Fruit fly (Drosophila melanogaster) whole organism, embryonic: Measurements from ENCODE around the gene polo.
A peak's percentile ranks its signal among the peaks of the same experiment; 100 is the strongest.

Experiments
- Atf6 ChIP-seq: fragments of 200-800 bp; sonication (Bioruptor generic); IDR thresholded peaks from 2 replicates; pipeline ENCODE4 v1.3.6; 2022; ENCODE audit warnings: missing biosample characterization, missing genetic modification characterization
- Bgb ChIP-seq: fragments of 200-800 bp; sonication (Bioruptor generic); IDR thresholded peaks from 2 replicates; pipeline ENCODE4 v1.3.6; 2022; ENCODE audit warnings: missing biosample characterization, missing genetic modification characterization; ENCODE audit not compliant: partially characterized antibody
- CG12155 ChIP-seq: fragments of 200-800 bp; sonication (Bioruptor generic); optimal IDR thresholded peaks from 3 replicates; lab custom pipeline; 2016; ENCODE audit warnings: missing biosample characterization, missing genetic modification characterization
- CG12659 ChIP-seq: fragments of 200-800 bp; sonication (Bioruptor generic); optimal IDR thresholded peaks from 3 replicates; lab custom pipeline; 2017; ENCODE audit warnings: mild to moderate bottlenecking, missing biosample characterization, missing genetic modification reagents, missing genetic modification characterization
- CG12942 ChIP-seq: fragments of 200-800 bp; sonication (Bioruptor generic); optimal IDR thresholded peaks from 3 replicates; lab custom pipeline; 2016; ENCODE audit warnings: missing biosample characterization, missing genetic modification characterization
- CG13287 ChIP-seq: fragments of 200-800 bp; sonication (Bioruptor generic); IDR thresholded peaks from 2 replicates; pipeline ENCODE4 v1.3.6; 2022; ENCODE audit warnings: missing biosample characterization, missing genetic modification characterization; ENCODE audit not compliant: partially characterized antibody
- CG13624 ChIP-seq: fragments of 200-800 bp; sonication (Bioruptor generic); optimal IDR thresholded peaks from 2 replicates; lab custom pipeline; 2016; ENCODE audit warnings: missing biosample characterization, missing genetic modification characterization
- CG14014 ChIP-seq: fragments of 200-800 bp; sonication (Bioruptor generic); IDR thresholded peaks from 2 replicates; pipeline ENCODE4 v1.3.6; 2022; ENCODE audit warnings: missing biosample characterization, missing genetic modification characterization
- CG1832 ChIP-seq: fragments of 200-800 bp; sonication (Bioruptor generic); optimal IDR thresholded peaks from 2 replicates; lab custom pipeline; 2017; ENCODE audit warnings: missing biosample characterization, mild to moderate bottlenecking, missing genetic modification characterization, inconsistent platforms
- CG2129 ChIP-seq: fragments of 200-800 bp; sonication (Bioruptor generic); IDR thresholded peaks from 2 replicates; pipeline ENCODE4 v1.3.6; 2022; ENCODE audit warnings: missing biosample characterization, missing genetic modification characterization; ENCODE audit not compliant: partially characterized antibody
- CG2199 ChIP-seq: fragments of 200-800 bp; sonication (Bioruptor generic); IDR thresholded peaks from 3 replicates; pipeline ENCODE4 v1.3.6; 2022; ENCODE audit warnings: missing biosample characterization, missing genetic modification characterization
- CG32532 ChIP-seq: fragments of 200-800 bp; sonication (Bioruptor generic); IDR thresholded peaks from 2 replicates; pipeline ENCODE4 v1.3.6; 2022; ENCODE audit warnings: missing biosample characterization, missing genetic modification characterization
- CG32772 ChIP-seq: fragments of 200-800 bp; sonication (Bioruptor generic); IDR thresholded peaks from 2 replicates; pipeline ENCODE4 v1.3.6; 2022; ENCODE audit warnings: missing biosample characterization, missing genetic modification characterization
- CG34224 ChIP-seq: fragments of 200-800 bp; sonication (Bioruptor generic); IDR thresholded peaks from 3 replicates; pipeline ENCODE4 v1.3.6; 2022; ENCODE audit warnings: missing biosample characterization, missing genetic modification characterization; ENCODE audit not compliant: partially characterized antibody
- CG34376 ChIP-seq: fragments of 200-800 bp; sonication (Bioruptor generic); optimal IDR thresholded peaks from 2 replicates; lab custom pipeline; 2018; ENCODE audit warnings: missing biosample characterization, mild to moderate bottlenecking, missing genetic modification characterization
- CG34422 ChIP-seq: fragments of 200-800 bp; sonication (Bioruptor generic); IDR thresholded peaks from 3 replicates; pipeline ENCODE4 v1.3.6; 2022; ENCODE audit warnings: missing biosample characterization, missing genetic modification characterization
- CG4730 ChIP-seq: fragments of 200-800 bp; sonication (Bioruptor generic); IDR thresholded peaks from 2 replicates; pipeline ENCODE4 v1.3.6; 2022; ENCODE audit warnings: missing biosample characterization, missing genetic modification characterization
- CG6175 ChIP-seq: fragments of 200-800 bp; sonication (Bioruptor generic); IDR thresholded peaks from 3 replicates; pipeline ENCODE4 v1.3.6; 2022; ENCODE audit warnings: missing biosample characterization, missing genetic modification characterization
- CG7963 ChIP-seq: fragments of 200-800 bp; sonication (Bioruptor generic); IDR thresholded peaks from 3 replicates; pipeline ENCODE4 v1.3.6; 2022; ENCODE audit warnings: missing biosample characterization, missing genetic modification characterization; ENCODE audit not compliant: partially characterized antibody
- CkIIα-i1 ChIP-seq: fragments of 200-800 bp; sonication (Bioruptor generic); IDR thresholded peaks from 2 replicates; pipeline ENCODE4 v1.3.6; 2022; ENCODE audit warnings: missing biosample characterization, missing genetic modification characterization
- Dll ChIP-seq: fragments of 200-800 bp; sonication (Bioruptor generic); IDR thresholded peaks from 4 replicates; pipeline ENCODE4 v1.3.6; 2022; ENCODE audit warnings: missing biosample characterization, missing genetic modification characterization; ENCODE audit not compliant: partially characterized antibody
- Elba2 ChIP-seq: fragments of 200-800 bp; sonication (Bioruptor generic); optimal IDR thresholded peaks from 3 replicates; lab custom pipeline; 2016; ENCODE audit warnings: missing biosample characterization, missing genetic modification characterization
- Ets65A ChIP-seq: fragments of 200-800 bp; sonication (Bioruptor generic); peaks from one replicate; lab custom pipeline; 2016; ENCODE audit warnings: missing biosample characterization, missing genetic modification characterization
- H15 ChIP-seq: fragments of 200-800 bp; sonication (Bioruptor generic); IDR thresholded peaks from 3 replicates; pipeline ENCODE4 v1.3.6; 2022; ENCODE audit warnings: missing biosample characterization, missing genetic modification characterization
- HmgZ ChIP-seq: fragments of 200-800 bp; sonication (Bioruptor generic); optimal IDR thresholded peaks from 2 replicates; lab custom pipeline; 2018; ENCODE audit warnings: missing biosample characterization, mild to moderate bottlenecking, missing genetic modification characterization
- Med ChIP-seq: fragments of 200-800 bp; sonication (Bioruptor generic); peaks from one replicate; lab custom pipeline; 2016; ENCODE audit warnings: missing biosample characterization, missing genetic modification characterization, mild to moderate bottlenecking, inconsistent platforms, moderate library complexity
- Nf-YB ChIP-seq: fragments of 200-800 bp; sonication (Bioruptor generic); optimal IDR thresholded peaks from 3 replicates; lab custom pipeline; 2019; ENCODE audit warnings: missing biosample characterization, mild to moderate bottlenecking, missing genetic modification characterization, moderate library complexity
- Nf-YC ChIP-seq: fragments of 200-800 bp; optimal IDR thresholded peaks from 3 replicates; lab custom pipeline; 2019; ENCODE audit warnings: missing biosample characterization, mild to moderate bottlenecking, missing genetic modification characterization, moderate library complexity
- NfI ChIP-seq: fragments of 200-800 bp; sonication (Bioruptor generic); optimal IDR thresholded peaks from 3 replicates; lab custom pipeline; 2018; ENCODE audit warnings: missing biosample characterization, mild to moderate bottlenecking, missing genetic modification characterization, moderate library complexity
- Sox102F ChIP-seq: fragments of 200-800 bp; sonication (Bioruptor generic); optimal IDR thresholded peaks from 2 replicates; lab custom pipeline; 2018; ENCODE audit warnings: missing biosample characterization, mild to moderate bottlenecking, missing genetic modification characterization, moderate library complexity
- Trl ChIP-seq, 3 experiments: fragments of >200 bp in 2 of 3; fragments of 200-800 bp in 1 of 3; sonication (Bioruptor generic) in 1 of 3; optimal IDR thresholded peaks; 2 replicates in 1 of 3; 3 replicates in 2 of 3; lab custom pipeline; 2016 to 2017; ENCODE audit warnings: missing biosample characterization in 1 of 3, missing genetic modification characterization in 1 of 3
- YL-1 ChIP-seq: fragments of 200-800 bp; sonication (Bioruptor generic); optimal IDR thresholded peaks from 3 replicates; lab custom pipeline; 2017; ENCODE audit warnings: missing biosample characterization, mild to moderate bottlenecking, missing genetic modification characterization
- al ChIP-seq: fragments of 200-800 bp; sonication (Bioruptor generic); IDR thresholded peaks from 2 replicates; pipeline ENCODE4 v1.3.6; 2022; ENCODE audit warnings: missing biosample characterization, missing genetic modification characterization
- amos ChIP-seq: fragments of 200-800 bp; sonication (Bioruptor generic); IDR thresholded peaks from 2 replicates; pipeline ENCODE4 v1.3.6; 2022; ENCODE audit warnings: missing biosample characterization, missing genetic modification characterization; ENCODE audit not compliant: partially characterized antibody
- cg ChIP-seq: fragments of 200-800 bp; sonication (Bioruptor generic); optimal IDR thresholded peaks from 3 replicates; lab custom pipeline; 2019; ENCODE audit warnings: missing biosample characterization, mild to moderate bottlenecking, missing genetic modification characterization, moderate library complexity
- chinmo ChIP-seq: fragments of 200-800 bp; sonication (Bioruptor generic); IDR thresholded peaks from 4 replicates; pipeline ENCODE4 v1.3.6; 2022; ENCODE audit warnings: missing biosample characterization, missing genetic modification characterization; ENCODE audit not compliant: partially characterized antibody
- cwo ChIP-seq: fragments of 200-800 bp; sonication (Bioruptor generic); optimal IDR thresholded peaks from 3 replicates; lab custom pipeline; 2017; ENCODE audit warnings: missing biosample characterization, missing genetic modification characterization, mild to moderate bottlenecking, moderate library complexity, missing genetic modification reagents
- disco-r ChIP-seq: fragments of 200-800 bp; sonication (Bioruptor generic); optimal IDR thresholded peaks from 2 replicates; lab custom pipeline; 2016; ENCODE audit warnings: missing biosample characterization, missing genetic modification characterization
- ewg ChIP-seq: fragments of 200-800 bp; sonication (Bioruptor generic); optimal IDR thresholded peaks from 3 replicates; lab custom pipeline; 2017; ENCODE audit warnings: mild to moderate bottlenecking, missing biosample characterization, missing genetic modification reagents, missing genetic modification characterization
- insv ChIP-seq, 2 experiments: fragments of 200-800 bp; sonication (Bioruptor generic); optimal IDR thresholded peaks; 3 replicates each; lab custom pipeline; 2016 to 2018; ENCODE audit warnings: missing biosample characterization in 2 of 2, missing genetic modification characterization in 2 of 2
- mirr ChIP-seq: fragments of 200-800 bp; sonication (Bioruptor generic); optimal IDR thresholded peaks from 3 replicates; lab custom pipeline; 2018; ENCODE audit warnings: missing biosample characterization, mild to moderate bottlenecking, missing genetic modification characterization
- sens ChIP-seq: fragments of 200-800 bp; sonication (Bioruptor generic); peaks from one replicate; lab custom pipeline; 2016; ENCODE audit warnings: missing biosample characterization, missing genetic modification characterization
- sug ChIP-seq: fragments of 200-800 bp; optimal IDR thresholded peaks from 2 replicates; lab custom pipeline; 2019; ENCODE audit warnings: missing biosample characterization, mild to moderate bottlenecking, missing genetic modification characterization, moderate library complexity
- tgo ChIP-seq: fragments of 200-800 bp; sonication (Bioruptor generic); IDR thresholded peaks from 3 replicates; pipeline ENCODE4 v1.3.6; 2022; ENCODE audit warnings: missing biosample characterization, missing genetic modification characterization
- tna ChIP-seq: fragments of 200-800 bp; sonication (Bioruptor generic); IDR thresholded peaks from 2 replicates; pipeline ENCODE4 v1.3.6; 2022; ENCODE audit warnings: missing biosample characterization, missing genetic modification characterization; ENCODE audit not compliant: partially characterized antibody
- twi ChIP-seq: fragments of 200-800 bp; optimal IDR thresholded peaks from 2 replicates; lab custom pipeline; 2019; ENCODE audit warnings: missing biosample characterization, mild to moderate bottlenecking, missing genetic modification characterization, moderate library complexity
- vvl ChIP-seq: fragments of 200-800 bp; sonication (Bioruptor generic); IDR thresholded peaks from 2 replicates; pipeline ENCODE4 v1.3.6; 2022; ENCODE audit warnings: missing biosample characterization, missing genetic modification characterization
- yki ChIP-seq: fragments of >200 bp; optimal IDR thresholded peaks from 3 replicates; lab custom pipeline; 2018
- z ChIP-seq: fragments of 200-800 bp; sonication (Bioruptor generic); IDR thresholded peaks from 3 replicates; pipeline ENCODE4 v1.3.6; 2022; ENCODE audit warnings: missing biosample characterization, missing genetic modification characterization

The polo gene

dm6 chr3L:20349333-20349924 is 40.0 kb downstream of the polo start:
- TF ChIP-seq CG34224 (GFP tag; lab: Robert Waterston, UW): peak; percentile 51; the same call in 1 of the 3 replicates
- TF ChIP-seq Bgb (GFP tag; lab: Robert Waterston, UW): peak; percentile 23; the same call in 1 of the 2 replicates
- TF ChIP-seq CG34376 (GFP tag; lab: Kevin White, UChicago): peak; percentile 26
- TF ChIP-seq Elba2 (GFP tag; lab: Kevin White, UChicago): peak; percentile 98
- no peak for TF ChIP-seq CG32772 (GFP tag; lab: Robert Waterston, UW)
- TF ChIP-seq chinmo (GFP tag; lab: Robert Waterston, UW): peak; percentile 68; the same call in 1 of the 4 replicates
- TF ChIP-seq insv (GFP tag; optimal IDR thresholded peaks at IDR 0.05; lab: Kevin White, UChicago): peak; percentile 33 to 89
- no peak for TF ChIP-seq CG13624 (GFP tag; lab: Kevin White, UChicago)
- peak; percentile 56 for TF ChIP-seq CG13287 (GFP tag; lab: Robert Waterston, UW)
- no peak for TF ChIP-seq CG12942 (GFP tag; lab: Kevin White, UChicago)
- TF ChIP-seq z (GFP tag; lab: Robert Waterston, UW): peak; percentile 93
- peak; percentile 11; the same call in 1 of the 2 replicates for TF ChIP-seq amos (GFP tag; lab: Robert Waterston, UW)
- no peak for TF ChIP-seq CG2199 (GFP tag; lab: Robert Waterston, UW)
- peak; percentile 59 for TF ChIP-seq Med (GFP tag; lab: Kevin White, UChicago)
- peak; percentile 87 to 94 for TF ChIP-seq Trl (optimal IDR thresholded peaks at IDR 0.05; lab: Kevin White, UChicago)
- no peak for TF ChIP-seq Trl (GFP tag; optimal IDR thresholded peaks at IDR 0.05; lab: Kevin White, UChicago)
- peak; percentile 0 for TF ChIP-seq HmgZ
- 0 out of 2 replicates have a peak, but pooled peaks have one; percentile 15 for TF ChIP-seq tna (GFP tag; lab: Robert Waterston, UW)
- TF ChIP-seq cwo (GFP tag; lab: Kevin White, UChicago): peak; percentile 73
- peak; percentile 48 for TF ChIP-seq yki (lab: Kevin White, UChicago)
- peak; percentile 75 for TF ChIP-seq cg
- 0 out of 2 replicates have a peak, but pooled peaks have one; percentile 30 for TF ChIP-seq Atf6 (GFP tag; lab: Robert Waterston, UW)
- no peak for TF ChIP-seq tgo
- TF ChIP-seq Dll (GFP tag; lab: Robert Waterston, UW): peak; percentile 33; the same call in 2 of the 4 replicates
- peak; percentile 56 for TF ChIP-seq sens
- no peak for TF ChIP-seq Sox102F
- no peak for TF ChIP-seq disco-r (GFP tag; lab: Kevin White, UChicago)
- TF ChIP-seq ewg: peak; percentile 51
- TF ChIP-seq Nf-YC (tag; lab: Kevin White, UChicago): peak; percentile 65
- peak; percentile 68 for TF ChIP-seq sug (tag; lab: Kevin White, UChicago)
- TF ChIP-seq CG2129 (GFP tag; lab: Robert Waterston, UW): no peak
- peak; percentile 13; the same call in 1 of the 2 replicates for TF ChIP-seq CG32532 (GFP tag; lab: Robert Waterston, UW)
- 0 out of 2 replicates have a peak, but pooled peaks have one; percentile 10 for TF ChIP-seq vvl (GFP tag; lab: Robert Waterston, UW)
- no peak for TF ChIP-seq twi (tag; lab: Kevin White, UChicago)
- TF ChIP-seq CG14014 (GFP tag; lab: Robert Waterston, UW): no peak
- TF ChIP-seq CG1832 (GFP tag; lab: Kevin White, UChicago): peak; percentile 65
- no peak for TF ChIP-seq H15
- no peak for TF ChIP-seq CG12155
- no peak for TF ChIP-seq al (GFP tag; lab: Robert Waterston, UW)
- peak; percentile 63 for TF ChIP-seq Nf-YB (GFP tag; lab: Kevin White, UChicago)
- TF ChIP-seq CG4730 (GFP tag; lab: Robert Waterston, UW): no peak
- no peak for TF ChIP-seq CG12659 (GFP tag; lab: Kevin White, UChicago)
- peak; percentile 34; the same call in 1 of the 3 replicates for TF ChIP-seq CG7963 (GFP tag; lab: Robert Waterston, UW)
- TF ChIP-seq YL-1: peak; percentile 53
- TF ChIP-seq CG34422 (GFP tag; lab: Robert Waterston, UW): peak; percentile 26; the same call in 1 of the 3 replicates
- TF ChIP-seq NfI (GFP tag; lab: Kevin White, UChicago): no peak
- TF ChIP-seq Ets65A (GFP tag; lab: Kevin White, UChicago): no peak
- TF ChIP-seq CG6175 (GFP tag; lab: Robert Waterston, UW): no peak
- no peak for TF ChIP-seq CkIIα-i1 (GFP tag; lab: Robert Waterston, UW)
- peak; percentile 16 for TF ChIP-seq mirr (GFP tag; lab: Kevin White, UChicago)
